Fruit fly (Drosophila melanogaster) whole organism, wandering third instar larva: ENCODE data around the gene CG15577.

Source experiments
- Abd-B ChIP-seq: fragments of >200 bp; optimal IDR thresholded peaks from 2 replicates; lab custom pipeline; 2017; ENCODE audit warnings: missing biosample characterization, missing genetic modification characterization
- CG32264 ChIP-seq: fragments of 200-800 bp; sonication (Bioruptor generic); optimal IDR thresholded peaks from 2 replicates; lab custom pipeline; 2016; ENCODE audit warnings: missing biosample characterization, missing genetic modification characterization
- CG9705 ChIP-seq: fragments of 200-800 bp; sonication (Bioruptor generic); optimal IDR thresholded peaks from 2 replicates; lab custom pipeline; 2018; ENCODE audit warnings: missing biosample characterization, mild to moderate bottlenecking, missing genetic modification characterization
- CrebA ChIP-seq: fragments of 200-800 bp; sonication (Bioruptor generic); optimal IDR thresholded peaks from 2 replicates; lab custom pipeline; 2016; ENCODE audit warnings: missing biosample characterization, mild to moderate bottlenecking, missing genetic modification characterization, borderline replicate concordance
- Dfd ChIP-seq: fragments of >200 bp; optimal IDR thresholded peaks from 2 replicates; lab custom pipeline; 2017; ENCODE audit warnings: missing biosample characterization, missing genetic modification characterization
- Dif ChIP-seq: fragments of 200-275, 200-300 bp; sonication (Bioruptor generic); optimal IDR thresholded peaks from 2 replicates; lab custom pipeline; 2018; ENCODE audit warnings: missing biosample characterization, missing genetic modification characterization; ENCODE audit not compliant: partially characterized antibody
- GATAd ChIP-seq: sonication (Bioruptor generic); optimal IDR thresholded peaks from 2 replicates; lab custom pipeline; 2016; ENCODE audit warnings: missing biosample characterization, missing genetic modification characterization
- HLH106 ChIP-seq: fragments of 200-800 bp; optimal IDR thresholded peaks from 3 replicates; lab custom pipeline; 2019; ENCODE audit warnings: missing biosample characterization, mild to moderate bottlenecking, missing genetic modification characterization, moderate library complexity
- Hnf4 ChIP-seq: fragments of 200-800 bp; sonication (Bioruptor generic); optimal IDR thresholded peaks from 2 replicates; lab custom pipeline; 2016; ENCODE audit warnings: missing biosample characterization, mild to moderate bottlenecking, missing genetic modification characterization
- Hr78 ChIP-seq: fragments of >200 bp; optimal IDR thresholded peaks from 2 replicates; lab custom pipeline; 2017; ENCODE audit warnings: missing biosample characterization, missing genetic modification characterization
- Hr83 ChIP-seq: fragments of 200-300 bp; sonication (Bioruptor generic); optimal IDR thresholded peaks from 2 replicates; lab custom pipeline; 2016; ENCODE audit warnings: missing biosample characterization, mild to moderate bottlenecking, missing genetic modification characterization, moderate library complexity; ENCODE audit not compliant: poor library complexity, severe bottlenecking
- Jra ChIP-seq: sonication (Bioruptor generic); optimal IDR thresholded peaks from 2 replicates; lab custom pipeline; 2016; ENCODE audit warnings: missing biosample characterization, missing genetic modification characterization
- Mio ChIP-seq: sonication (Bioruptor generic); optimal IDR thresholded peaks from 2 replicates; lab custom pipeline; 2016; ENCODE audit warnings: missing biosample characterization, missing genetic modification characterization
- Myc ChIP-seq: fragments of >200 bp; optimal IDR thresholded peaks from 2 replicates; lab custom pipeline; 2017
- N ChIP-seq: fragments of >200 bp; optimal IDR thresholded peaks from 2 replicates; lab custom pipeline; 2018; ENCODE audit warnings: missing biosample characterization, missing external identifiers, missing genetic modification characterization
- OdsH ChIP-seq: fragments of 200-800 bp; sonication (Bioruptor generic); optimal IDR thresholded peaks from 2 replicates; lab custom pipeline; 2016; ENCODE audit warnings: missing biosample characterization, mild to moderate bottlenecking, missing genetic modification characterization
- Rel ChIP-seq, 2 experiments: fragments of 200-800 bp; sonication (Bioruptor generic) in 1 of 2; optimal IDR thresholded peaks; 2 replicates in 1 of 2; 3 replicates in 1 of 2; lab custom pipeline; 2016 to 2019; ENCODE audit warnings: mild to moderate bottlenecking in 2 of 2, missing biosample characterization in 2 of 2, missing genetic modification characterization in 2 of 2, moderate library complexity in 1 of 2
- Sp1 ChIP-seq: fragments of 200-800 bp; sonication (Bioruptor generic); optimal IDR thresholded peaks from 3 replicates; lab custom pipeline; 2019; ENCODE audit warnings: missing biosample characterization, mild to moderate bottlenecking, missing genetic modification characterization, moderate library complexity
- Vsx2 ChIP-seq: fragments of 200-300, 225-300 bp; sonication (Bioruptor generic); optimal IDR thresholded peaks from 2 replicates; lab custom pipeline; 2018; ENCODE audit warnings: missing biosample characterization, missing genetic modification characterization; ENCODE audit not compliant: partially characterized antibody
- br ChIP-seq: fragments of 200-800 bp; sonication (Bioruptor generic); optimal IDR thresholded peaks from 2 replicates; lab custom pipeline; 2016; ENCODE audit warnings: missing biosample characterization, missing genetic modification characterization
- brk ChIP-seq: fragments of 200-800 bp; sonication (Bioruptor generic); optimal IDR thresholded peaks from 2 replicates; lab custom pipeline; 2016; ENCODE audit warnings: missing biosample characterization, mild to moderate bottlenecking, missing genetic modification characterization
- dl ChIP-seq, 2 experiments: fragments of 175-275, 200-275 bp in 1 of 2; fragments of 200-275 bp in 1 of 2; sonication (Bioruptor generic); optimal IDR thresholded peaks; lab custom pipeline; 2018; ENCODE audit warnings: mild to moderate bottlenecking in 2 of 2, missing biosample characterization in 2 of 2, missing genetic modification characterization in 2 of 2, moderate library complexity in 2 of 2; ENCODE audit not compliant: partially characterized antibody in 2 of 2, insufficient read depth in 1 of 2
- dmrt93B ChIP-seq: fragments of 200-800 bp; sonication (Bioruptor generic); optimal IDR thresholded peaks from 2 replicates; lab custom pipeline; 2018; ENCODE audit warnings: missing biosample characterization, mild to moderate bottlenecking, missing genetic modification characterization
- dsf ChIP-seq: sonication (Bioruptor generic); optimal IDR thresholded peaks from 2 replicates; lab custom pipeline; 2016; ENCODE audit warnings: missing biosample characterization, missing genetic modification characterization, borderline replicate concordance
- ey ChIP-seq: fragments of 200-800 bp; sonication (Bioruptor generic); optimal IDR thresholded peaks from 2 replicates; lab custom pipeline; 2016; ENCODE audit warnings: missing biosample characterization, missing genetic modification characterization
- foxo ChIP-seq, 2 experiments: fragments of 200-800 bp; sonication (Bioruptor generic); optimal IDR thresholded peaks; 2 replicates in 1 of 2; 3 replicates in 1 of 2; lab custom pipeline; 2016 to 2017; ENCODE audit warnings: missing biosample characterization in 2 of 2, missing genetic modification characterization in 2 of 2
- fru ChIP-seq: fragments of 200-800 bp; sonication (Bioruptor generic); optimal IDR thresholded peaks from 3 replicates; lab custom pipeline; 2016; ENCODE audit warnings: missing biosample characterization, mild to moderate bottlenecking, missing genetic modification characterization
- h ChIP-seq: fragments of 200-800 bp; sonication (Bioruptor generic); optimal IDR thresholded peaks from 3 replicates; lab custom pipeline; 2016; ENCODE audit warnings: missing biosample characterization, mild to moderate bottlenecking, missing genetic modification characterization
- jim ChIP-seq: fragments of 175-275, 200-325 bp; sonication (Bioruptor generic); optimal IDR thresholded peaks from 2 replicates; lab custom pipeline; 2016; ENCODE audit warnings: missing biosample characterization, mild to moderate bottlenecking, missing genetic modification characterization
- lola ChIP-seq: fragments of >200 bp; optimal IDR thresholded peaks from 2 replicates; lab custom pipeline; 2017; ENCODE audit warnings: missing biosample characterization, missing genetic modification characterization
- pan ChIP-seq: fragments of >200 bp; optimal IDR thresholded peaks from 2 replicates; lab custom pipeline; 2017
- psq ChIP-seq: fragments of 200-800 bp; sonication (Bioruptor generic); optimal IDR thresholded peaks from 3 replicates; lab custom pipeline; 2017; ENCODE audit warnings: missing biosample characterization, mild to moderate bottlenecking, missing genetic modification characterization, moderate library complexity
- rgr ChIP-seq: fragments of 200-800 bp; sonication (Bioruptor generic); optimal IDR thresholded peaks from 3 replicates; lab custom pipeline; 2016; ENCODE audit warnings: missing biosample characterization, mild to moderate bottlenecking, missing genetic modification characterization
- sage ChIP-seq: fragments of 200-800 bp; sonication (Bioruptor generic); optimal IDR thresholded peaks from 2 replicates; lab custom pipeline; 2016; ENCODE audit warnings: missing biosample characterization, mild to moderate bottlenecking, missing genetic modification characterization
- sv ChIP-seq: fragments of 200-800 bp; sonication (Bioruptor generic); optimal IDR thresholded peaks from 3 replicates; lab custom pipeline; 2016; ENCODE audit warnings: missing biosample characterization, missing genetic modification characterization
- tai ChIP-seq: sonication (Bioruptor generic); optimal IDR thresholded peaks from 2 replicates; lab custom pipeline; 2016; ENCODE audit warnings: missing biosample characterization, missing genetic modification characterization
- usp ChIP-seq: fragments of >200 bp; optimal IDR thresholded peaks from 2 replicates; lab custom pipeline; 2017; ENCODE audit warnings: missing biosample characterization, missing genetic modification characterization
- woc ChIP-seq: sonication (Bioruptor generic); optimal IDR thresholded peaks from 2 replicates; lab custom pipeline; 2016; ENCODE audit warnings: missing biosample characterization, mild to moderate bottlenecking, missing genetic modification characterization

The CG15577 gene

dm6 chrX:4276900-4277299 lies at the start of gene CG15577:
CG15577 (minus strand) TSS chrX:4277000.
- no peak for TF ChIP-seq sage (GFP tag; lab: Kevin White, UChicago)

- TF ChIP-seq rgr (GFP tag; lab: Kevin White, UChicago) (peak; percentile 9), dl (GFP tag; optimal IDR thresholded peaks at IDR 0.05; lab: Kevin White, UChicago; ENCODE audit: insufficient read depth in 1 of 2, partially characterized antibody in 2 of 2) (no peak), jim (GFP tag; lab: Kevin White, UChicago) (no peak), Myc (lab: Kevin White, UChicago) (peak; percentile 1), CG9705 (no peak), Hr78 (GFP tag; lab: Kevin White, UChicago) (no peak), N (GFP tag; lab: Kevin White, UChicago) (no peak), Jra (GFP tag; lab: Kevin White, UChicago) (no peak)
Observed at dm6 chrX:4325346-4325745, 48.5 kb upstream of the CG15577 start.

dm6 chrX:4324781-4325180 lies 48.0 kb upstream of the CG15577 start:
- TF ChIP-seq Hnf4 (GFP tag; lab: Kevin White, UChicago) (peak; percentile 99), tai (GFP tag; lab: Kevin White, UChicago) (peak; percentile 98), HLH106 (tag; lab: Kevin White, UChicago) (peak; percentile 100), h (peak; percentile 100), CrebA (GFP tag; lab: Kevin White, UChicago) (peak; percentile 91), pan (lab: Kevin White, UChicago) (no peak), Dif (GFP tag; lab: Kevin White, UChicago) (peak; percentile 32), psq (peak; percentile 99), sage (GFP tag; lab: Kevin White, UChicago) (peak; percentile 98), Sp1 (GFP tag; lab: Kevin White, UChicago) (peak; percentile 99), OdsH (GFP tag; lab: Kevin White, UChicago) (peak; percentile 99), brk (GFP tag; lab: Kevin White, UChicago) (peak; percentile 97), Dfd (GFP tag; lab: Kevin White, UChicago) (peak; percentile 95), ey (peak; percentile 100), CG32264 (GFP tag; lab: Kevin White, UChicago) (peak; percentile 98), Mio (peak; percentile 95), dl (GFP tag; optimal IDR thresholded peaks at IDR 0.05; lab: Kevin White, UChicago; ENCODE audit: insufficient read depth in 1 of 2, partially characterized antibody in 2 of 2) (peak in 1 of 2 experiments; percentile 37), sv (GFP tag; lab: Kevin White, UChicago) (peak; percentile 97), Jra (GFP tag; lab: Kevin White, UChicago) (peak; percentile 99), fru (GFP tag; lab: Kevin White, UChicago) (peak; percentile 99), foxo (GFP tag; optimal IDR thresholded peaks at IDR 0.05; lab: Kevin White, UChicago) (peak; percentile 98 to 100), CG9705 (peak; percentile 99), GATAd (GFP tag; lab: Kevin White, UChicago) (peak; percentile 99), Hr78 (GFP tag; lab: Kevin White, UChicago) (no peak), Vsx2 (GFP tag; lab: Kevin White, UChicago) (no peak), rgr (GFP tag; lab: Kevin White, UChicago) (peak; percentile 99), Myc (lab: Kevin White, UChicago) (no peak), dmrt93B (GFP tag; lab: Kevin White, UChicago) (peak; percentile 99), N (GFP tag; lab: Kevin White, UChicago) (no peak), usp (GFP tag; lab: Kevin White, UChicago) (no peak), lola (GFP tag; lab: Kevin White, UChicago) (no peak), br (GFP tag; lab: Kevin White, UChicago) (peak; percentile 99), Hr83 (peak; percentile 98), jim (GFP tag; lab: Kevin White, UChicago) (peak; percentile 96), Abd-B (no peak), Rel (GFP tag; optimal IDR thresholded peaks at IDR 0.05; lab: Kevin White, UChicago) (peak; percentile 92), Rel (tag; optimal IDR thresholded peaks at IDR 0.05; lab: Kevin White, UChicago) (peak; percentile 95), woc (GFP tag; lab: Kevin White, UChicago) (peak; percentile 98), dsf (peak; percentile 95)
